Worm (Caenorhabditis elegans): Measurements from ENCODE around the gene T24E12.3.

The T24E12.3 gene

DNA sequence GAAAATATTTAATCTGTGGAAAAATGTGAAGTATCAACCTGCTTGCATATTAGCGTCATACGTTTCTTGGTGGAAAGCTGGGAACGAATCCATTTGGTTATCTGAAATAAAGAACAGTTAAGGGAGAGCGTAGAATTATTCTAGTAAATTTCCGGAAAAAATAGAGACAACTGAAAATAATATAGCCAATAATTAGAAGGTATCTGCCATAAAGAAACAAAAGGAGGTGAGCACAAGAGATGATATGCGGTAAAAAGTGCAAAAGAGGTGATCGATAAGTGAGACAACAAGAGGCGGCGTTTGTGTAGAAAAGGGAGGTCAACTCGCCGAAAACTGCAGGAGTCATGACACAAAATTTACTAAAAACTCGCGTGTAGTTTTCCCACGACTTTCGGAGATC lies 3.6 kb downstream of the T24E12.3 start, which contains the start of gene T24E12.11:
TSS of gene T24E12.11 (minus strand) at position 101 of the 400 bp plus-strand sequence.
- TF ChIP-seq tab-1 (GFP tag; IDR thresholded peaks at IDR 0.05) = no peak
- TF ChIP-seq klf-2 (GFP tag; conservative IDR thresholded peaks at IDR 0.05) = no peak
- no peak for TF ChIP-seq cog-1 (tag; optimal IDR thresholded peaks at IDR 0.05)
- no peak for TF ChIP-seq med-1 (GFP tag; optimal IDR thresholded peaks at IDR 0.05; ENCODE audit: insufficient read depth)
- TF ChIP-seq flt-1 (GFP tag; IDR thresholded peaks at IDR 0.05) = no peak

DNA sequence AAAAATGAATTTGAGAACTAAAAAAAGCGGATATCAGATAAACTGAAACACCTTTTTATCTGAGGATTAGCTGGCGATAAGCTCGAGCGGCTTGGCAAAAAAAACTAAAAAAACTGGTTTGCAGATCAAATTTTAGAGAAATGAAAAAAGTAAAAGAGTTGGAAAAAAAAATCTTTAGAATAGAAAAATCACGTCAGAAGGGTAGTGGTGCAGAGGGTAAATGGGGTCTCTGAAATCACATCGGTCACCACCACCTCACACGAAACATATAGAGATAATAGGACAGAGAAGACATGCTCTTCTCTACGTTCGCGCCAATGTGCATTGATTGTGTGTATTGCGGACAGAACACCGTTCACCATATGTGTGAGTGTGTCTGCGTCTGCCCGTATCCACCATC lies 5.4 kb downstream of the T24E12.3 start:
- TF ChIP-seq tab-1 (GFP tag; IDR thresholded peaks at IDR 0.05) (no peak), ztf-29 (GFP tag; IDR thresholded peaks at IDR 0.05) (no peak)

DNA sequence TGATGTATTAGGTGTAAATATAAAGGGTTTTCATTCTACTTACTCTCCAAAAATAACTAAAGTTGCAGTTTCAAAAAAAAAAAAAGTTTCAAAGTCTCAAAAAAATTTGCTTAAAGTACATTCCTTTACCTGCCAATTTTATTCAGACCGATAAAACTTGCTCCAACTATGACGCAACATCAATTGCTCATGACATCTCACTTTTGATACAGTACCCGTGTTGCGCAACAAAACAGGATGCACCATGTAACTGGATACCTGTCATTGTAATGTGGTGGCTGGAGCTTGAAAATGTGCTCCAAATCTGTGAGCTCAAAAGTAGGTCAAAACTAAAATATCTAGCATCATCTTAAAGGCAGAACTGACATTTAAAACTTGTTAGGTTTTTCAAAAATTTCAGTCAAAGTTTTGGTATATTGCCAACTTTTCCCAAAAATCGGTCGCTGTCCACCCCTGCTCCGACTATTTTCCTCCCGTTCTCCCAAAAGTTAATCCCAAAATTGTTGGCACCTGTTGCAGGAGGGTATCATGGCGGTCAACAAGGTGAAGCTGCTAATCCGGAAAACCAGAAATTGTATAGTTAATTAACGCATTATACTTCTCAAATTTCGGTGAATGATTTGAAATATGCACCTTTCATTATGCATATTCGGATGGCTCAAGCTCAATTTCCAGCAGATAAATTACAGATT lies 6.6 kb downstream of the T24E12.3 start, which contains the start of gene T24E12.2:
TSS of gene T24E12.2 (plus strand) at position 642 of the 692 bp plus-strand sequence.
- TF ChIP-seq ref-1 (GFP tag; conservative IDR thresholded peaks at IDR 0.05) = no peak
- no peak for TF ChIP-seq klf-2 (GFP tag; conservative IDR thresholded peaks at IDR 0.05)
- no peak for TF ChIP-seq flt-1 (GFP tag; IDR thresholded peaks at IDR 0.05)

DNA sequence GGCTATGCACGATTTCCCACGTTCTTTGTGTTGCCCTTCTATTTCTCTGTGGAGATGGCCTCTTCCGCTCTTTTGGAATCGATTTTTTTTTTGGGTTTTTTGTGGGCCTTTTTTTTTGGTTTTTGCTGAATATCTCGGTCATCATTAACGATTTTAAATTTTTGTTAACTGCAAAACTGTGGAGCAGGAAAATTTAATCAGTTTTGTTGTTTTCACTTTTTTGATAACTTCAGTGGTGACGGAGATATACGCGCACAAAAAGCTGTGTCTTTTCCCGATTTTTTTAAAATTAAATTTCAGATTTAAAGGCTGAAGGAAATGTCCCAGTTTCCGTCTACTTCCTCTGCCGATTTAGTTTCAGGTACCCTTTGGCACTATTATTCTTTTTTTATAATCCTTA lies 9.4 kb downstream of the T24E12.3 start, which contains the start of gene T24E12.1:
TSS of gene T24E12.1 (plus strand) at position 301 of the 400 bp plus-strand sequence.
- TF ChIP-seq T22C8.4 (GFP tag; IDR thresholded peaks at IDR 0.05) = no peak
- no peak for TF ChIP-seq klf-2 (GFP tag; conservative IDR thresholded peaks at IDR 0.05)
- TF ChIP-seq tab-1 (GFP tag; IDR thresholded peaks at IDR 0.05) = no peak
- no peak for TF ChIP-seq ztf-29 (GFP tag; IDR thresholded peaks at IDR 0.05)
- TF ChIP-seq ref-1 (GFP tag; conservative IDR thresholded peaks at IDR 0.05) = no peak
- TF ChIP-seq med-1 (GFP tag; optimal IDR thresholded peaks at IDR 0.05; ENCODE audit: insufficient read depth) = no peak
- no peak for TF ChIP-seq flt-1 (GFP tag; IDR thresholded peaks at IDR 0.05)
- TF ChIP-seq cog-1 (tag; optimal IDR thresholded peaks at IDR 0.05) = no peak

DNA sequence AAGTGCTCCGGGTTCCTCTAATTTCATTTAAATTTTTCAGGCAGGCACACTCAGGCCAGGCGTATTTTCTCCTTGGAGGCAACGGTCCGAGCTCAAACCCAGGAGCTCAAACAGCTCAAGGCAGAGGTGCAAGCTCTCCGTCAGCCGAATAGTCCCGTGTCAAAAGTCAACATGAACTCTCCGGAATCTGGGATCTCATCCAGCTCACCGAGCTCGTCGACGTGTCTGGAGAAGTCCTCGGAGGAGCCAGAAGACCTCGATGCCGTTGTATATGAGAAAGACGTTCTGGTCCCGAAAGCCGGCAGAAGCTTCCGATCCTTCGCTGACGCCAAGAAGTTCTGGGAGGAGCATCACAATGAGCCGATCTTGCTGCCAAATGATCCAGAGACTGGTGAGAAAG lies 9.9 kb downstream of the T24E12.3 start:
- TF ChIP-seq ztf-29 (GFP tag; IDR thresholded peaks at IDR 0.05) = no peak
- TF ChIP-seq ztf-23 (GFP tag; IDR thresholded peaks at IDR 0.05) = no peak
- no peak for TF ChIP-seq cog-1 (tag; optimal IDR thresholded peaks at IDR 0.05)
- no peak for TF ChIP-seq flt-1 (GFP tag; IDR thresholded peaks at IDR 0.05)
- no peak for TF ChIP-seq ref-1 (GFP tag; conservative IDR thresholded peaks at IDR 0.05)
- no peak for TF ChIP-seq klf-2 (GFP tag; conservative IDR thresholded peaks at IDR 0.05)
- no peak for TF ChIP-seq T22C8.4 (GFP tag; IDR thresholded peaks at IDR 0.05)
- no peak for TF ChIP-seq med-1 (GFP tag; optimal IDR thresholded peaks at IDR 0.05; ENCODE audit: insufficient read depth)
- no peak for TF ChIP-seq tab-1 (GFP tag; IDR thresholded peaks at IDR 0.05)

DNA sequence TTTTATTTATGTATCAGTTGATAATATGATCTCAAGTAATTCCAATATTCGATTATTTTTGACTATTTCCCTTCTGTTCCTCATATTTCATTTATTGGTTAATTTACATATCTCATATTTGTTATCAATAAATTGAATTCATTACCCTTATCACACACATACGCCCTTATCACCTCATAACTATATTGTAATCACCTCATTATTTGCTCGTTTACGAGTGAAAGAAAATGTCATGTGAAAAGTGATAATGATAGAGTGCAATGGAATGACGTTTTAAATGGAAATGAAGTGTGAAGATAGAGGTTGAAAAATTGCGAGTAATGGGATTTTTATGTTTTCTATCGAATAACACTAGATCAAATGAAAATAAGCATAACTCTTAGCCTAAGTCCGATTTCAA lies 10.7 kb downstream of the T24E12.3 start:
- TF ChIP-seq ref-1 (GFP tag; conservative IDR thresholded peaks at IDR 0.05) = no peak
- no peak for TF ChIP-seq ztf-23 (GFP tag; IDR thresholded peaks at IDR 0.05)

DNA sequence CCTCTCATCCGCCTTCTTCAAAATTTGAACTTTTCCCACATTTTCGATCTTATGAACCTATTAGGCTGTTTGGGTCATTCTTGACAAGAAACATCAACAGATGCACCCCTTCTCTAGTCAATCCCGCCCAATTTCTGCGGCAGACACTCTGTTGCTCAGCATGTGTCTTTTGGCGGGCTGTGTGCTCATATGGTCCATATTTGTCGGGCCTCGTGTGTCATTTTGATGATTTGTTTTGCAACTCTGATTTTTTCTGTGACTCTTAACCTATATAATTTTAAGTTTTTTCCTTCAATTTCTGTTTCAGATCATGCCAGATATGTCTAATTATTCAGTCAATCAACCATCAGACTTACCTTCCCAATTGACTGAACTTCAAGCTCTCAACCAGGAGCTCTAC lies 11.3 kb downstream of the T24E12.3 start, which contains the start of gene T24E12.13:
TSS of gene T24E12.13 (plus strand) at position 301 of the 400 bp plus-strand sequence.
- no peak for TF ChIP-seq flt-1 (GFP tag; IDR thresholded peaks at IDR 0.05)
- TF ChIP-seq ref-1 (GFP tag; conservative IDR thresholded peaks at IDR 0.05) = no peak
- no peak for TF ChIP-seq T22C8.4 (GFP tag; IDR thresholded peaks at IDR 0.05)
- TF ChIP-seq klf-2 (GFP tag; conservative IDR thresholded peaks at IDR 0.05) = no peak

DNA sequence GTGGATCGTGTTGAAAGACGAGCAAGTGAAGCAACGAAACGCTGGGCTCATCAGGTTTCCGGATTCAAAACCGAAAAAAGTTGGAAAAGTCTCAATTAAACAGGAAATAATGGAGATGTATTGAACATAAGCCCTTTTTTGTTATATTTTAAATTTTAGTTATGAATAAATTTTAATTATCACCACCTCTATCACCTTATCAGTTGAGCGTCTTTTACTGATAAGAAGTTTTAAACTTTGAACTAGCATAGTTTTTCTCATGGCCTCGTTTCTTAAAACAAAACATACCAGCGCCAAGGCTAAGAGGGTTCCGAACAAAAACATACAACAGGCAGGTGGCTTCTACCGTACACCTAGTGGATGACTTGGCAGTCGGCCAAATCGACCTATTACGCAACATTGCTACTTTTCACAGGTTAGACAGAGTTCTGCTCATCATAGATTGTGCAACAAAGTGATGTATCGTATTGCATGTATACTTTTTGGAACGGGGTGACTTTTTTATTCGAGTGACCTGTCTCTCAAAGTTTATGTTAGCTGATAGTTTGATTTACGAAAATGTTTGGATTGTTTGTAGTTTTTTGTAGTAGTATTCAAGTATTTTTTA lies 12.6 kb downstream of the T24E12.3 start:
- no peak for TF ChIP-seq flt-1 (GFP tag; IDR thresholded peaks at IDR 0.05)

DNA sequence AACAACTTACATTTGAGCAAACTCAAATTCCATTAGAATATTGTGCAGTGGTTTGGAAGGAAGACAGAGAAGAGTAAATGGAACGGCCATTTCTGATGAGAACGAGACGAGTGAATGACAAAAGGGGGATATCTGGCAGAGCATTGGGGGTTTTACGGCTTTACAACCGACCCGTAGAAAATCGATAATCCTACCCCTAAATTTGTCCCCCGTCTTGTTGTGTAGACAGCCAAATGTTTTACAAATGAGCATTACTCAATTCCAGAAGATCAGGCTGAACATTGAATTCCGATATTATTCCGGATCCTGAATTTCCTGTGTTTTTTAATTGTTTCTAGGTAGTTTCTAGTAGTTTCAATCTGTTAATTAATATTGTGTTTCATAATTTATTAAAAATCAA lies 17.5 kb downstream of the T24E12.3 start, which contains the start of gene fbxb-99:
TSS of gene fbxb-99 (minus strand) at position 101 of the 400 bp plus-strand sequence.
- TF ChIP-seq cog-1 (tag; optimal IDR thresholded peaks at IDR 0.05) (no peak), ref-1 (GFP tag; conservative IDR thresholded peaks at IDR 0.05) (no peak), ztf-29 (GFP tag; IDR thresholded peaks at IDR 0.05) (no peak), klf-2 (GFP tag; conservative IDR thresholded peaks at IDR 0.05) (no peak), T22C8.4 (GFP tag; IDR thresholded peaks at IDR 0.05) (no peak)

DNA sequence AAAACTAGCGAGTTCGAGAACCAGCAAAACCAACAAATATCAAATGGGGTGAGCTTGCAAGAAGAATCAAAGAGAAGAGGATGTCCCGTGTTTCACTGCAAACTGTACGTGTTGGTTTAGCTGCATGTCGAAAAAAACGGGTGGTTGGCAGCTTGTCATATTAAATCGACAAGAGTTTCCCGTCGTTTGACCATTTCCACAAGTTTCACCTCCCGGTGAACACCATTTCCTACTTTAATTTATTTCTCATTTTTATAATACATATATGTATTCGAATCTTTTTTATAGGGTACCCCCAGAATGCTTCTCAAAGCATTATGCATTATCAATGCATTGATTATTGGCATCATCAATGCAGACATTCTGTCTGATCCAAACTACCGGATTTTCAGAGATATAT lies 19.5 kb downstream of the T24E12.3 start, which contains the start of gene Y8A9A.2:
TSS of gene Y8A9A.2 (plus strand) at position 301 of the 400 bp plus-strand sequence.
- no peak for TF ChIP-seq klf-2 (GFP tag; conservative IDR thresholded peaks at IDR 0.05)
- TF ChIP-seq flt-1 (GFP tag; IDR thresholded peaks at IDR 0.05) = no peak
- no peak for TF ChIP-seq med-1 (GFP tag; optimal IDR thresholded peaks at IDR 0.05; ENCODE audit: insufficient read depth)
- no peak for TF ChIP-seq ref-1 (GFP tag; conservative IDR thresholded peaks at IDR 0.05)
- TF ChIP-seq cog-1 (tag; optimal IDR thresholded peaks at IDR 0.05) = no peak
- TF ChIP-seq T22C8.4 (GFP tag; IDR thresholded peaks at IDR 0.05) = no peak
- TF ChIP-seq ztf-23 (GFP tag; IDR thresholded peaks at IDR 0.05) = no peak
- TF ChIP-seq tab-1 (GFP tag; IDR thresholded peaks at IDR 0.05) = no peak
- no peak for TF ChIP-seq ztf-29 (GFP tag; IDR thresholded peaks at IDR 0.05)

DNA sequence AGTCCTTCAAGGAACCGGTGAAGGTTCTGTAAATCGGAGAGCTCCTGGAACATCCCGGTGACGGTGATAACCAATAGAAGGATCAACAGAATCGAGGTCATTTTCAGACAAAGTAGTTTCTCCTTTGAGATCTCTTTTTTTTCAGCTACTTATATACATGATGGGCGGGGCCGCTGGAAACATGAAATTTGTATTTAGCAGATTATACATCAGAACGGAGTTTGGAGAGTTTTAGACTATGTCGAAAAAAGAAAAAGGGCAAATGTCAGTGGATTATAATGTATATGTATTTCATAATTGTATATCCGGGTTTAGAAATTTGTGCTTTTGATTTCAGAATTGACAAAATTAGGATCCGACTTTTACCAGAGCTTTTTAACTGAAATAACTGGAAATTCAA lies 27.4 kb downstream of the T24E12.3 start, which contains the start of gene ins-32:
TSS of gene ins-32 (minus strand) at position 101 of the 400 bp plus-strand sequence.
- TF ChIP-seq cog-1 (tag; optimal IDR thresholded peaks at IDR 0.05) (no peak), ztf-23 (GFP tag; IDR thresholded peaks at IDR 0.05) (no peak), flt-1 (GFP tag; IDR thresholded peaks at IDR 0.05) (no peak), T22C8.4 (GFP tag; IDR thresholded peaks at IDR 0.05) (no peak), tab-1 (GFP tag; IDR thresholded peaks at IDR 0.05) (no peak)

All from whole organism, midembryonic.